Worm (Caenorhabditis elegans) whole organism, L4 larva: ENCODE measurements around the gene spe-49.

Experiments used
- F49E8.2 ChIP-seq: sonication (generic microtip); optimal IDR thresholded peaks from 2 replicates; lab custom pipeline; 2016; ENCODE audit warnings: missing compliant biosample characterization, mild to moderate bottlenecking, missing genetic modification characterization, borderline replicate concordance
- aha-1 ChIP-seq: fragments of 150-350 bp; peaks from one replicate; lab custom pipeline; 2014; ENCODE audit warnings: missing biosample characterization, missing genetic modification characterization
- ama-1 ChIP-seq: fragments of 150-350 bp; optimal IDR thresholded peaks from 2 replicates; lab custom pipeline; 2014; ENCODE audit warnings: inconsistent platforms, mixed read lengths
- arid-1 ChIP-seq: fragments of 200-800 bp; sonication (Bioruptor generic); conservative IDR thresholded peaks from 2 replicates; pipeline ENCODE4 v1.3.6; 2022; ENCODE audit warnings: missing genetic modification reagents, missing genetic modification characterization, missing compliant biosample characterization
- attf-4 ChIP-seq: sonication (generic microtip); optimal IDR thresholded peaks from 3 replicates; lab custom pipeline; 2017; ENCODE audit warnings: missing biosample characterization, missing genetic modification characterization
- ceh-28 ChIP-seq: fragments of 150-350 bp; optimal IDR thresholded peaks from 2 replicates; lab custom pipeline; 2014; ENCODE audit warnings: missing biosample characterization, missing genetic modification reagents, missing genetic modification characterization
- ceh-32 ChIP-seq: sonication (generic microtip); optimal IDR thresholded peaks from 2 replicates; lab custom pipeline; 2016; ENCODE audit warnings: mild to moderate bottlenecking, missing genetic modification characterization, missing compliant biosample characterization; ENCODE audit not compliant: poor library complexity
- ceh-62 ChIP-seq: sonication (generic microtip); optimal IDR thresholded peaks from 2 replicates; lab custom pipeline; 2017; ENCODE audit warnings: missing biosample characterization, missing genetic modification characterization
- ces-1 ChIP-seq: fragments of 150-350 bp; sonication (generic microtip); optimal IDR thresholded peaks from 4 replicates; lab custom pipeline; 2014; ENCODE audit warnings: missing biosample characterization, missing genetic modification reagents, missing genetic modification characterization
- ctbp-1 ChIP-seq: fragments of 200-800 bp; sonication (Bioruptor generic); IDR thresholded peaks from 2 replicates; pipeline ENCODE4 v1.3.6; 2022; ENCODE audit warnings: missing genetic modification reagents, missing genetic modification characterization, missing compliant biosample characterization
- daf-12 ChIP-seq: fragments of 150-350 bp; optimal IDR thresholded peaks from 2 replicates; lab custom pipeline; 2014; ENCODE audit warnings: missing biosample characterization, missing genetic modification reagents, missing genetic modification characterization
- daf-16 ChIP-seq, 3 experiments: sonication (generic microtip); optimal IDR thresholded peaks; 2 replicates each; lab custom pipeline; 2016 to 2017; ENCODE audit warnings: missing genetic modification characterization in 3 of 3, missing genetic modification reagents in 3 of 3, mild to moderate bottlenecking in 2 of 3, missing compliant biosample characterization in 2 of 3, missing biosample characterization in 1 of 3, moderate library complexity in 1 of 3
- dmd-9 ChIP-seq: fragments of 200-800 bp; sonication (Bioruptor generic); IDR thresholded peaks from 2 replicates; pipeline ENCODE4 v1.3.6; 2022; ENCODE audit warnings: missing genetic modification reagents, missing genetic modification characterization, missing compliant biosample characterization
- duxl-1 ChIP-seq: sonication (generic microtip); optimal IDR thresholded peaks from 2 replicates; lab custom pipeline; 2016; ENCODE audit warnings: mild to moderate bottlenecking, missing genetic modification characterization, moderate library complexity, missing compliant biosample characterization; ENCODE audit not compliant: poor library complexity
- dve-1 ChIP-seq: sonication (generic microtip); optimal IDR thresholded peaks from 2 replicates; lab custom pipeline; 2017; ENCODE audit warnings: antibody characterized with exemption, mild to moderate bottlenecking, missing genetic modification characterization, missing compliant biosample characterization; ENCODE audit not compliant: insufficient read depth
- fos-1 ChIP-seq: fragments of 150-350 bp; optimal IDR thresholded peaks from 2 replicates; lab custom pipeline; 2014; ENCODE audit warnings: missing biosample characterization, missing genetic modification characterization
- hif-1 ChIP-seq, 2 experiments: sonication (generic microtip); optimal IDR thresholded peaks; 2 replicates each; lab custom pipeline; 2016 to 2017; ENCODE audit warnings: missing compliant biosample characterization in 2 of 2, missing genetic modification characterization in 2 of 2, missing genetic modification reagents in 2 of 2, missing genotype in 2 of 2, mild to moderate bottlenecking in 1 of 2
- hlh-11 ChIP-seq: fragments of 200-800 bp; sonication (Bioruptor generic); optimal IDR thresholded peaks from 2 replicates; lab custom pipeline; 2018; ENCODE audit warnings: mild to moderate bottlenecking, missing genetic modification characterization, missing compliant biosample characterization
- hlh-30 ChIP-seq: sonication (generic microtip); optimal IDR thresholded peaks from 2 replicates; lab custom pipeline; 2017; ENCODE audit warnings: antibody characterized with exemption, mild to moderate bottlenecking, missing genetic modification characterization, missing compliant biosample characterization; ENCODE audit not compliant: insufficient read depth
- lim-7 ChIP-seq: fragments of 200-800 bp; sonication (Bioruptor generic); IDR thresholded peaks from 2 replicates; pipeline ENCODE4 v1.3.6; 2022; ENCODE audit warnings: missing genetic modification characterization, missing compliant biosample characterization
- lin-13 ChIP-seq: fragments of 150-350 bp; optimal IDR thresholded peaks from 2 replicates; lab custom pipeline; 2014; ENCODE audit warnings: missing biosample characterization, missing genetic modification reagents, missing genetic modification characterization
- lin-15B ChIP-seq: fragments of 150-350 bp; sonication (generic microtip); optimal IDR thresholded peaks from 3 replicates; lab custom pipeline; 2014; ENCODE audit warnings: missing biosample characterization, missing genetic modification characterization
- lin-39 ChIP-seq: fragments of 150-350 bp; optimal IDR thresholded peaks from 2 replicates; lab custom pipeline; 2014; ENCODE audit warnings: missing biosample characterization, missing genetic modification reagents, missing genetic modification characterization
- lsy-2 ChIP-seq, 2 experiments: fragments of 150-350 bp in 1 of 2; sonication (generic microtip) in 1 of 2; optimal IDR thresholded peaks; 2 replicates each; lab custom pipeline; 2014 to 2017; ENCODE audit warnings: missing biosample characterization in 2 of 2, missing genetic modification characterization in 2 of 2
- madf-5 ChIP-seq, 2 experiments: fragments of 200-800 bp; sonication (Bioruptor generic); IDR thresholded peaks; 2 replicates each; pipeline ENCODE4 v1.3.6; 2022; ENCODE audit warnings: missing compliant biosample characterization in 2 of 2, missing genetic modification characterization in 2 of 2
- madf-9 ChIP-seq: fragments of 200-800 bp; sonication (Bioruptor generic); conservative IDR thresholded peaks from 2 replicates; pipeline ENCODE4 v1.3.6; 2022; ENCODE audit warnings: missing genetic modification reagents, missing genetic modification characterization, missing compliant biosample characterization
- mes-2 ChIP-seq: sonication (generic microtip); optimal IDR thresholded peaks from 2 replicates; lab custom pipeline; 2016; ENCODE audit warnings: missing genotype, mild to moderate bottlenecking, missing genetic modification characterization, missing compliant biosample characterization; ENCODE audit not compliant: poor library complexity, severe bottlenecking
- nhr-25 ChIP-seq: sonication (generic microtip); optimal IDR thresholded peaks from 2 replicates; lab custom pipeline; 2017; ENCODE audit warnings: missing genetic modification characterization, mild to moderate bottlenecking, missing compliant biosample characterization, antibody characterized with exemption, moderate library complexity, borderline replicate concordance; ENCODE audit not compliant: insufficient read depth
- nhr-28 ChIP-seq: fragments of 150-350 bp; optimal IDR thresholded peaks from 2 replicates; lab custom pipeline; 2014; ENCODE audit warnings: missing biosample characterization, missing genetic modification characterization
- nhr-41 ChIP-seq: fragments of 200-800 bp; sonication (Bioruptor generic); IDR thresholded peaks from 2 replicates; pipeline ENCODE4 v1.3.6; 2022; ENCODE audit warnings: missing genetic modification reagents, missing genetic modification characterization, missing compliant biosample characterization
- nhr-42 ChIP-seq: fragments of 200-800 bp; sonication (Bioruptor generic); IDR thresholded peaks from 2 replicates; pipeline ENCODE4 v1.3.6; 2022; ENCODE audit warnings: missing genetic modification characterization, missing compliant biosample characterization
- nhr-76 ChIP-seq: fragments of 150-350 bp; optimal IDR thresholded peaks from 2 replicates; lab custom pipeline; 2014; ENCODE audit warnings: missing biosample characterization, missing genetic modification characterization
- php-3 ChIP-seq: fragments of 200-800 bp; sonication (Bioruptor generic); IDR thresholded peaks from 2 replicates; pipeline ENCODE4 v1.3.6; 2022; ENCODE audit warnings: missing genetic modification reagents, missing genetic modification characterization, missing compliant biosample characterization
- rbr-2 ChIP-seq: sonication (generic microtip); optimal IDR thresholded peaks from 2 replicates; lab custom pipeline; 2016; ENCODE audit warnings: missing genotype, missing genetic modification characterization, missing compliant biosample characterization
- saeg-2 ChIP-seq: fragments of 200-800 bp; sonication (Bioruptor generic); IDR thresholded peaks from 2 replicates; pipeline ENCODE4 v1.3.6; 2022; ENCODE audit warnings: missing genetic modification reagents, missing genetic modification characterization, missing compliant biosample characterization
- snpc-1.2 ChIP-seq: fragments of 200-800 bp; sonication (Bioruptor generic); IDR thresholded peaks from 2 replicates; pipeline ENCODE4 v1.3.6; 2022; ENCODE audit warnings: missing genetic modification reagents, missing genetic modification characterization, missing compliant biosample characterization
- spr-1 ChIP-seq: sonication (generic microtip); optimal IDR thresholded peaks from 2 replicates; lab custom pipeline; 2016; ENCODE audit warnings: mild to moderate bottlenecking, missing genetic modification characterization, missing compliant biosample characterization
- spr-3 ChIP-seq: fragments of 200-800 bp; sonication (Bioruptor generic); optimal IDR thresholded peaks from 2 replicates; lab custom pipeline; 2018; ENCODE audit warnings: mild to moderate bottlenecking, missing genetic modification characterization, missing compliant biosample characterization
- tag-97 ChIP-seq: fragments of 200-800 bp; sonication (Bioruptor generic); IDR thresholded peaks from 2 replicates; pipeline ENCODE4 v1.3.6; 2022; ENCODE audit warnings: missing genetic modification characterization, missing compliant biosample characterization
- unc-39 ChIP-seq: sonication (generic microtip); optimal IDR thresholded peaks from 2 replicates; lab custom pipeline; 2017; ENCODE audit warnings: missing biosample characterization, missing genetic modification characterization
- unc-62 ChIP-seq, 3 experiments: fragments of 150-350 bp in 1 of 3; sonication (generic microtip); optimal IDR thresholded peaks in 2 of 3; peaks in 1 of 3; 1 replicate in 1 of 3; 2 replicates in 2 of 3; lab custom pipeline; 2014 to 2017; ENCODE audit warnings: missing biosample characterization in 3 of 3, missing genetic modification characterization in 3 of 3, missing genetic modification reagents in 3 of 3, missing genotype in 1 of 3
- vab-7 ChIP-seq: fragments of 200-800 bp; sonication (Bioruptor generic); IDR thresholded peaks from 2 replicates; pipeline ENCODE4 v1.3.6; 2022; ENCODE audit warnings: missing genetic modification reagents, missing genetic modification characterization, missing compliant biosample characterization
- zag-1 ChIP-seq: fragments of 150-350 bp; optimal IDR thresholded peaks from 2 replicates; lab custom pipeline; 2014; ENCODE audit warnings: missing biosample characterization, missing genetic modification characterization
- zfp-2 ChIP-seq: sonication (generic microtip); optimal IDR thresholded peaks from 2 replicates; lab custom pipeline; 2016; ENCODE audit warnings: mild to moderate bottlenecking, missing genetic modification characterization, missing compliant biosample characterization
- zip-2 ChIP-seq: fragments of 150-350 bp; optimal IDR thresholded peaks from 2 replicates; lab custom pipeline; 2014; ENCODE audit warnings: missing biosample characterization, missing genetic modification characterization

Gene spe-49

DNA sequence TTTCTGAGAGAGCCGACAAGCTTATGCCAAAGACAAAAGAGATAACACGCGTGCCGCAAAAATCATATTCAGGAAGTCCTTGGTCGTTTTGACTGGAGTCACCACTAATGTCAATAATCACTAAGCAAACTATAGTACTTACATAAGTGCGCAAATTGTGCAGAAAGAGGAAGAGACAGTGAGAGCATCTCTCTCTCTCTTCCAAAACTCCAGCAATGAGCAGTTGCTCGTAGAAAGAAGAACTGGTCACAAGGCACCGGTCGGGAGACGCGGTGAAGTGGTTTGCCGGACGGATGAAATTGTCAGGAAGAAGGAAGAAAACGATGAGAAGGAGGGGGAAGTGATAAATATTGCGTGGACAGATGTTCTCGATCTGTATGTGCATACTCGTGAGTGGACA lies 11.1 kb upstream of the spe-49 start:
- peak; percentile 48 for TF ChIP-seq hlh-30 (tag; lab: Kevin White, UChicago)
- no peak for TF ChIP-seq ces-1 (GFP tag; lab: Kevin White, UChicago)
- TF ChIP-seq unc-62 (GFP tag; optimal IDR thresholded peaks at IDR 0.05 in 1 of 2; lab: Kevin White, UChicago) = peak in 1 of 2 experiments; percentile 86
- TF ChIP-seq unc-62 (tag; optimal IDR thresholded peaks at IDR 0.05; lab: Kevin White, UChicago) = no peak
- no peak for TF ChIP-seq arid-1 (GFP tag; lab: Robert Waterston, UW)
- no peak for TF ChIP-seq tag-97
- peak; percentile 7 for TF ChIP-seq dve-1 (tag; lab: Kevin White, UChicago)
- peak; percentile 30 for TF ChIP-seq hlh-11 (tag; lab: Kevin White, UChicago)
- no peak for TF ChIP-seq rbr-2 (tag; lab: Kevin White, UChicago)

DNA sequence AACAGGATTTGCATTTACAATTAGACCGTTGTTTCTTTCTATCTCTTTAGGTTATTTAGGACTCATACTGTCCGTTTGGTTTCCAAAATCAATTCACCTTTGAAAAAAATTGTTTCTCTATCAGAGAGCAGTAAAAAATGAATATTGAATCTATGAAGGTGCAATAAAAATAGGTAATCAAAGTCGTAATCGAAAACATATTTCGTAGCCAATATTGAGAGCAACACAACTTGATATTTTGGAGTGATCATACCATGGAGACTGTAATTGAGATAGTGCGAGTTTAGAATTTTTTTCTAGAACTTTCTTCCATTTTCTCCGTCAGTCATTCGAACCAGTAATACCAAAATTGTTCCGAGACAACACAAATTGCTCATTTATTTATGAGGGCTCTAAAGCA lies 10.6 kb upstream of the spe-49 start, which contains the start of gene F31F7.2:
Gene F31F7.2, plus strand, starts transcription at position 301 of the 400 bp plus-strand sequence.
- TF ChIP-seq daf-16 (GFP tag; optimal IDR thresholded peaks at IDR 0.05; lab: Kevin White, UChicago) (no peak), daf-16 (tag; optimal IDR thresholded peaks at IDR 0.05; lab: Kevin White, UChicago) (peak; percentile 10), php-3 (GFP tag; lab: Robert Waterston, UW) (peak; percentile 63; the same call in 1 of the 2 replicates), spr-3 (GFP tag; lab: Kevin White, UChicago) (no peak)

DNA sequence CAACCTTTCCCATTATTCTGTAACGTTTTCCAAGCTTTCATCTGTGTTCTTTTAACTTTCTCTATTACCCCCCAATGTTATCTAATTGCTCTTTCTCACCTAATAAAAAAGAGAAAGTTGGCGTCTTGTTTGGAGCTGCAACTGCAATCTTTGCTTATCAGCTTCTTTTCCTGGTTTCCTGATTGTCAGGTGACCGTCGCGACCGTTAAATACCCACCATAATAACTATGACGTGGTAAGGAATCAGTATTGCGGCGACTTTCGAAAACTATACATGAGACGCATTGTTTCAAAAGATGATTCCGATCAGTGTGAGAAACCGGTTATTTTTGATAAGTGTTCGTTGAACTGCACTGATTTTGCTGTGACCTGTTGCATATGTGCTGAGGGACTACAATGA lies 6.0 kb upstream of the spe-49 start:
- no peak for TF ChIP-seq attf-4 (tag; lab: Kevin White, UChicago)
- TF ChIP-seq mes-2 (tag; lab: Kevin White, UChicago) = peak; percentile 4
- TF ChIP-seq unc-62 (GFP tag; optimal IDR thresholded peaks at IDR 0.05 in 1 of 2; lab: Kevin White, UChicago) = peak in 1 of 2 experiments; percentile 94
- no peak for TF ChIP-seq unc-62 (tag; optimal IDR thresholded peaks at IDR 0.05; lab: Kevin White, UChicago)
- no peak for TF ChIP-seq nhr-42 (GFP tag; lab: Robert Waterston, UW)
- peak; percentile 19 for TF ChIP-seq ama-1 (lab: Kevin White, UChicago)
- no peak for TF ChIP-seq spr-1
- TF ChIP-seq aha-1 (tag; lab: Kevin White, UChicago) = peak; percentile 13
- TF ChIP-seq dmd-9 (GFP tag; lab: Robert Waterston, UW) = no peak
- TF ChIP-seq lsy-2 (tag; optimal IDR thresholded peaks at IDR 0.05; lab: Kevin White, UChicago) = peak in 1 of 2 experiments; percentile 56
- peak; percentile 56 for TF ChIP-seq fos-1 (tag; lab: Kevin White, UChicago)
- no peak for TF ChIP-seq nhr-41 (GFP tag; lab: Robert Waterston, UW)
- no peak for TF ChIP-seq ctbp-1 (GFP tag; lab: Robert Waterston, UW)
- TF ChIP-seq lin-13 (GFP tag; lab: Kevin White, UChicago) = peak; percentile 24
- no peak for TF ChIP-seq rbr-2 (tag; lab: Kevin White, UChicago)
- TF ChIP-seq zag-1 (tag; lab: Kevin White, UChicago) = no peak
- TF ChIP-seq duxl-1 = no peak
- TF ChIP-seq ceh-62 (tag; lab: Kevin White, UChicago) = no peak
- no peak for TF ChIP-seq zfp-2 (tag; lab: Kevin White, UChicago)
- TF ChIP-seq lin-39 (tag; lab: Kevin White, UChicago) = no peak
- no peak for TF ChIP-seq zip-2 (tag; lab: Kevin White, UChicago)
- TF ChIP-seq madf-9 (GFP tag; lab: Robert Waterston, UW) = no peak
- TF ChIP-seq ceh-32 = no peak
- TF ChIP-seq vab-7 (GFP tag; lab: Robert Waterston, UW) = no peak
- TF ChIP-seq snpc-1.2 (GFP tag; lab: Robert Waterston, UW) = no peak
- no peak for TF ChIP-seq nhr-76 (tag; lab: Kevin White, UChicago)
- no peak for TF ChIP-seq F49E8.2 (tag; lab: Kevin White, UChicago)
- TF ChIP-seq nhr-25 (tag; lab: Kevin White, UChicago) = no peak
- no peak for TF ChIP-seq arid-1 (GFP tag; lab: Robert Waterston, UW)
- TF ChIP-seq hif-1 (tag; optimal IDR thresholded peaks at IDR 0.05; lab: Kevin White, UChicago) = no peak
- no peak for TF ChIP-seq lim-7 (GFP tag; lab: Robert Waterston, UW)
- no peak for TF ChIP-seq ceh-28
- peak; percentile 68; the same call in 1 of the 2 replicates for TF ChIP-seq saeg-2
- TF ChIP-seq lin-15B (tag; lab: Kevin White, UChicago) = no peak
- peak; percentile 91 for TF ChIP-seq nhr-28 (tag; lab: Kevin White, UChicago)
- TF ChIP-seq daf-12 (tag; lab: Kevin White, UChicago) = no peak
- no peak for TF ChIP-seq unc-39 (tag; lab: Kevin White, UChicago)
- TF ChIP-seq madf-5 (GFP tag; IDR thresholded peaks at IDR 0.05; lab: Robert Waterston, UW) = no peak
